Fruit fly (Drosophila melanogaster): ENCODE results near the gene CG4360.

DNA sequence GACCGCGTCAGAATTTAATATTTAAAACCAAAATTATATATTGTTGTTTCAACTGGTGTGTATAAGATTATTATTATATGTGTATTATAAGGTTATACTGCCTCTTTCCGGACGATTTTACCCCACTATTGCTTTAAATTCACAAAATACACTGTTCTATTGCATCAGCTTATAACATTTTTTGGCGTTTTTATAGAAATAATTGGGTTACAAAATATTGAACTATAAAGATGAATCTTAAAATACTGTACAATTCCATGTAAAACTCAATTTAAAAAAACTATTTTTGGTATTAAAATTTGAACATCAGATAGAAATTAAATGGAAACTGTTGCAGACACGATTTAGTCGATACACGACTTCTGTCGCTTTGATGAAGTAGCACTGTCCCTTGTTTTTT lies 45.7 kb downstream of the CG4360 start:
- TF ChIP-seq dac (GFP tag; optimal IDR thresholded peaks at IDR 0.05) (no peak), Smox (GFP tag; optimal IDR thresholded peaks at IDR 0.05) (peak; percentile 6), CG6163 (GFP tag; IDR thresholded peaks at IDR 0.05) (no peak), CG3919 (GFP tag; optimal IDR thresholded peaks at IDR 0.05) (peak; percentile 34), CG10631 (GFP tag; optimal IDR thresholded peaks at IDR 0.05) (peak; percentile 60), Sox14 (GFP tag; optimal IDR thresholded peaks at IDR 0.05) (peak; percentile 2), CG8632 (GFP tag; optimal IDR thresholded peaks at IDR 0.05) (no peak), achi (GFP tag; optimal IDR thresholded peaks at IDR 0.05) (peak; percentile 26), CG11762 (GFP tag; optimal IDR thresholded peaks at IDR 0.05; ENCODE audit: insufficient read depth) (no peak), Lpt (GFP tag; optimal IDR thresholded peaks at IDR 0.05) (no peak), Ets21C (GFP tag; optimal IDR thresholded peaks at IDR 0.05) (no peak)
